Worm (Caenorhabditis elegans) whole organism, L4/young adult: Measurements from ENCODE around the gene dnj-14.

ENCODE experiments used
- W03F9.2 ChIP-seq: fragments of 150-350 bp; optimal IDR thresholded peaks from 2 replicates; lab custom pipeline; 2014; ENCODE audit warnings: missing biosample characterization, missing genetic modification characterization
- dao-5 ChIP-seq: sonication (generic microtip); optimal IDR thresholded peaks from 2 replicates; lab custom pipeline; 2016; ENCODE audit warnings: missing genotype, missing genetic modification characterization, moderate library complexity, missing compliant biosample characterization
- him-1 ChIP-seq: sonication (generic microtip); optimal IDR thresholded peaks from 2 replicates; lab custom pipeline; 2016; ENCODE audit warnings: missing genotype, missing genetic modification reagents, missing genetic modification characterization, missing compliant biosample characterization

Gene dnj-14

ce11 chrX:4667788-4668187 is 43.8 kb downstream of the dnj-14 start, which contains the start of gene mfsd-12:
Gene mfsd-12, plus strand, starts transcription at chrX:4668088.
- TF ChIP-seq dao-5 (tag; lab: Kevin White, UChicago) = no peak
- TF ChIP-seq him-1 (tag; lab: Kevin White, UChicago) = no peak
- no peak for TF ChIP-seq W03F9.2 (tag; lab: Kevin White, UChicago)

DNA sequence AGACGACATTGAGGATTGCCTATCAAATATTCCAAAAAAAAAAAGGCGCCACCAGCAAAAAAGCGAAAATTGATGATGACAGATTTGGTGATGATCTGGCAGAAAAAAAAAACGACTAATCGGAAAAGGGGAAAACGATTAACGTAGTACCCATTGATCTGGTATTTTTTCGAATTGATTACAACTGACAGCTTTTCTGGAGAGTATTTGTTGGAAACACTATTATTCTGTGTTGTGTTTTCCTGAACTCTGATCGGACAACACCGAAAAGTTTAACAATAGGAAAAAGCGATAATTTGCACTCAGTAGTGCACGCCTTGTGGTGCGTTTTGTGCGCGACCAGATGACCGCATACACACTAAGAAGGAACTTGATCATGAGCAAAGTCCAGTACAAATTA is 46.9 kb downstream of the dnj-14 start:
- TF ChIP-seq dao-5 (tag; lab: Kevin White, UChicago) (no peak), him-1 (tag; lab: Kevin White, UChicago) (no peak), W03F9.2 (tag; lab: Kevin White, UChicago) (no peak)

- TF ChIP-seq W03F9.2 (tag; lab: Kevin White, UChicago) (no peak), him-1 (tag; lab: Kevin White, UChicago) (no peak), dao-5 (tag; lab: Kevin White, UChicago) (no peak)
Measured at ce11 chrX:4662964-4663684, 48.4 kb downstream of the dnj-14 start.

DNA sequence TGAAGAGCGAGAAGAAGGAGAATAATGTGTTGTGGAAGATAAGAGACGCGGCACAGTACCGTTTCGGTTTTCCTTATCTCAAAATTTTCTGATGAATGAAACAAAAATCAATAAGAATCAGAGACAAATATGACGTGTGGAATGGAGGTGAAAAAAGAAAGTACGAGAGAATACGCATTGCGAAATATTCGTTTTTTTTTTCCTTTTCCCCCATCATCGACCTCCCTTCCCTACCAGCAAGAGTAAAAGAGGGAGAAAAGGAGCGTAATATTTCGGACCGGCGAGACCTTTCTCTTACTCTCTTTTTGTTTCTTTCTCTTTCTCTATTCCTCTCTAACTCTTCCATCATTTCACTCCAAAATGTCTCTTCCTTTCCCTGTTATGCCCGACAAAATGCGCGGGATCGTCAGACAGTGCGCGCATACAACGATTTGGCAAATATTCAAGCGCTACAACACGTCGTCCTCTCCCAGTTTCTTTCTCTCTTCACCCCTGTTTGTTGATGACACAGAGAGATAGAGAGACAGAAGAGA is 49.2 kb downstream of the dnj-14 start:
- TF ChIP-seq W03F9.2 (tag; lab: Kevin White, UChicago) (no peak), him-1 (tag; lab: Kevin White, UChicago) (no peak), dao-5 (tag; lab: Kevin White, UChicago) (no peak)

- TF ChIP-seq W03F9.2 (tag; lab: Kevin White, UChicago) (no peak), dao-5 (tag; lab: Kevin White, UChicago) (no peak), him-1 (tag; lab: Kevin White, UChicago) (no peak)
Measured at ce11 chrX:4660268-4660880, 51.2 kb downstream of the dnj-14 start, which contains the start of gene nhr-45. Gene nhr-45, minus strand, starts transcription at chrX:4660318.
